Fruit fly (Drosophila melanogaster): ENCODE data around the gene CG2909.

DNA sequence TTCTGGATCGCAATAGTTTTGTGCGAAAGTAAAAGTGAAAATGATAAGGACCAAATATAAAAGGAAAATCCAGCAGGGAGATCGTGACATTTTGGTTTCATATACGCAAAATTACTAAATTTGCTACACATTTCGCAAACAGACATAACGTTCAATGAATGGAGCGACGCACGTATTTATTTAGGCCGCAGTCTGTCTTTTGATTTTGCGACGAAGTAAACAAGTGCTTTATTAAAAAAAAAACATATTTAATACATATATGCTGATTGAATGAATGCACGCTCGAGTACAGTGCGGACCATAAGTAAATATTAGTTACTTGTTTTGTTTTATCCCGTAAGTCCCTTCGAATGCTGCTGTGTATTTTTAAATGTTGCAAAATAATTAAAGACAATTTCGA, 41.1 kb downstream of the CG2909 start, which contains the start of gene CG32679:
- TF ChIP-seq ttk (optimal IDR thresholded peaks at IDR 0.05) (no peak), insv (optimal IDR thresholded peaks at IDR 0.05) (no peak), psq (optimal IDR thresholded peaks at IDR 0.05) (no peak), Myc (optimal IDR thresholded peaks at IDR 0.05) (no peak)

All from Kc167 (cell line).